Fruit fly (Drosophila melanogaster): ENCODE results near the gene CG5087.
A peak's percentile ranks its signal among the peaks of the same experiment; 100 is the strongest.

Gene CG5087

DNA sequence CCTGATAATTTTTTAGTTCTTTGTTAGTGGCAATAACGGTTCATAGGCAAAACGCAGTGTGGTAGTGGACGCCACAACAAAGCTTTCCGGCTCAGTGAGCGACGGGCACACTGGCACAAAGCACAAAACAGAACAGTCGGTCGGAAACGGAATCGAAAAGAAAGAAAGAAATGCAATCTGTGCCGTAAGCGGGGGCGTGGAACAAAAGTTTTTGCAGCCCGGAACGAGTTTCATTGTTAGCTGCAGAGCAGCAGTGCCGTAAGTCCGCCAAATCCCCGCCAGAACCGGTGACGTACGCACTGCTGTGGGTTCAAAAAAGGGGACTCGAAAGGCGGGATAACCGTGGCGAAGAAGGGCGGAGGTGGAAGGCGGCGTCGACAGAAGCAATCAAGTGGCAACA, 29.5 kb upstream of the CG5087 start, which contains the start of gene CG5026:
TSS of gene CG5026 (plus strand) at position 92 of the 400 bp plus-strand sequence.
- TF ChIP-seq CG33017 (tag; optimal IDR thresholded peaks at IDR 0.05) (no peak), Clk (GFP tag; optimal IDR thresholded peaks at IDR 0.05) (no peak), tj (GFP tag; optimal IDR thresholded peaks at IDR 0.05) (no peak), ovo (GFP tag; optimal IDR thresholded peaks at IDR 0.05) (peak; percentile 75), cnc (optimal IDR thresholded peaks at IDR 0.05) (no peak), CG7045 (GFP tag; optimal IDR thresholded peaks at IDR 0.05) (no peak), Crg-1 (GFP tag; optimal IDR thresholded peaks at IDR 0.05) (no peak), Hr96 (GFP tag; optimal IDR thresholded peaks at IDR 0.05) (no peak), kay (GFP tag; ENCODE audit: borderline replicate concordance) (no peak), CG14711 (tag; optimal IDR thresholded peaks at IDR 0.05) (peak; percentile 51), toe (GFP tag; optimal IDR thresholded peaks at IDR 0.05) (no peak), CG11617 (GFP tag; optimal IDR thresholded peaks at IDR 0.05) (peak; percentile 41), CG7101 (tag; optimal IDR thresholded peaks at IDR 0.05) (peak; percentile 35), Mnt (GFP tag; optimal IDR thresholded peaks at IDR 0.05) (peak; percentile 36), CG5204 (GFP tag; optimal IDR thresholded peaks at IDR 0.05) (no peak), cic (GFP tag; optimal IDR thresholded peaks at IDR 0.05) (peak; percentile 53), pad (GFP tag; optimal IDR thresholded peaks at IDR 0.05) (peak; percentile 19), CG12768 (GFP tag; optimal IDR thresholded peaks at IDR 0.05) (peak; percentile 13), bab1 (GFP tag; optimal IDR thresholded peaks at IDR 0.05) (peak; percentile 69), CG1620 (GFP tag; optimal IDR thresholded peaks at IDR 0.05) (no peak)

DNA sequence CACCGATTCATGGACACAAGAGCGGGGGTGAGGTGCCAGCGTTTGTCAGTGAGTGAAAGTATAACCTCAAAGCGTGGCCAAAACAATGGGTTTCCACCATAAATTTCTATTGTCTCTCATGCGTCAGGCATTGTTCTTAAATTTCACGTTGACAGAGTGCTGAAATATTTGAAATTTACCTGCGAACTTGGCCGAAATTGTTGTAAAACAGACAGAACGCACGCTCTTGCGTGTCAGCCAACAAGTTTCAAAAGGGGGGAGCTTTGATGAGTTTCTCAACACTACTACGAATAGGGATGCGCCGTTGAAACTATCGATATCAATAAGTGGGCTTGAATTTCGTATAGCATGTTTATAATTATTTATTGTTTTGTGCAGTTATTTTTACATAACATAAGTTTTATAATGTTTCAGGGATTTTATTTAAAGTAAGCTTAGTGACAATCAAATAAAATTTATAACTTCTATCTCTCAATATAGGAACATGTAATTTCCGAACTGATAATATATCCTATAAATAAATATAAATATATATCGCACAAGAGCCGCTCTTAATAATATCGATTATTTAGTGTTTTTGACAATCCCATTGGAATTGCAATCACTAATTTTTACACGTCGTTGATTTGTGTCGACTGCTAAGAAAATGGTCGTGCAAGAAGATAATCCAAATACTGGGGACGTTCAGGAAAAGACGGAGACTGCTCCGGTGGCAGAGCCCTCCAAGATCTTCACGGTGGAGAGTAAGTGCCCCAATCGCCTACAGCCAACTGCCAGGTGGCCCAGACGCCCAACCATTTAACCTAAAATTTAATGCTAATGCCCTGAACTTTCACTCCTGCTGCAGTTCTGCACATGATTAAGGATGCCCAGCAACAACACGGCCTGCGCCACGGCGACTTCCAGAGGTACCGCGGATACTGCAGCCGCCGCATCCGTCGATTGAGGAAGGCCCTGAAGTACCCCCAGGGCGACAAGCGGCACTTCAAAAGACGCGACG, 23.2 kb upstream of the CG5087 start, which contains the start of the genes pix and Srp68:
TSS of gene pix (minus strand) at position 288 of the 1,000 bp plus-strand sequence.
TSS of gene Srp68 (plus strand) at position 569 of the 1,000 bp plus-strand sequence.
- TF ChIP-seq Crg-1 (GFP tag; optimal IDR thresholded peaks at IDR 0.05), result peak; percentile 86
- peak; percentile 54 for TF ChIP-seq bab1 (GFP tag; optimal IDR thresholded peaks at IDR 0.05)
- TF ChIP-seq CG14711 (tag; optimal IDR thresholded peaks at IDR 0.05), result peak; percentile 73
- peak; percentile 58 for TF ChIP-seq tj (GFP tag; optimal IDR thresholded peaks at IDR 0.05)
- TF ChIP-seq pad (GFP tag; optimal IDR thresholded peaks at IDR 0.05), result peak; percentile 82
- peak; percentile 55 for TF ChIP-seq cic (GFP tag; optimal IDR thresholded peaks at IDR 0.05)
- peak; percentile 78 for TF ChIP-seq CG12768 (GFP tag; optimal IDR thresholded peaks at IDR 0.05)
- TF ChIP-seq kay (GFP tag; ENCODE audit: borderline replicate concordance), result no peak
- TF ChIP-seq CG7045 (GFP tag; optimal IDR thresholded peaks at IDR 0.05), result peak; percentile 70
- TF ChIP-seq CG5204 (GFP tag; optimal IDR thresholded peaks at IDR 0.05), result no peak
- no peak for TF ChIP-seq cnc (optimal IDR thresholded peaks at IDR 0.05)
- TF ChIP-seq CG7101 (tag; optimal IDR thresholded peaks at IDR 0.05), result peak; percentile 80
- peak; percentile 62 for TF ChIP-seq CG33017 (tag; optimal IDR thresholded peaks at IDR 0.05)
- TF ChIP-seq CG11617 (GFP tag; optimal IDR thresholded peaks at IDR 0.05), result peak; percentile 90
- no peak for TF ChIP-seq toe (GFP tag; optimal IDR thresholded peaks at IDR 0.05)
- peak; percentile 82 for TF ChIP-seq Mnt (GFP tag; optimal IDR thresholded peaks at IDR 0.05)
- peak; percentile 74 for TF ChIP-seq ovo (GFP tag; optimal IDR thresholded peaks at IDR 0.05)
- peak; percentile 70 for TF ChIP-seq CG1620 (GFP tag; optimal IDR thresholded peaks at IDR 0.05)
- no peak for TF ChIP-seq Hr96 (GFP tag; optimal IDR thresholded peaks at IDR 0.05)
- TF ChIP-seq Clk (GFP tag; optimal IDR thresholded peaks at IDR 0.05), result peak; percentile 58

DNA sequence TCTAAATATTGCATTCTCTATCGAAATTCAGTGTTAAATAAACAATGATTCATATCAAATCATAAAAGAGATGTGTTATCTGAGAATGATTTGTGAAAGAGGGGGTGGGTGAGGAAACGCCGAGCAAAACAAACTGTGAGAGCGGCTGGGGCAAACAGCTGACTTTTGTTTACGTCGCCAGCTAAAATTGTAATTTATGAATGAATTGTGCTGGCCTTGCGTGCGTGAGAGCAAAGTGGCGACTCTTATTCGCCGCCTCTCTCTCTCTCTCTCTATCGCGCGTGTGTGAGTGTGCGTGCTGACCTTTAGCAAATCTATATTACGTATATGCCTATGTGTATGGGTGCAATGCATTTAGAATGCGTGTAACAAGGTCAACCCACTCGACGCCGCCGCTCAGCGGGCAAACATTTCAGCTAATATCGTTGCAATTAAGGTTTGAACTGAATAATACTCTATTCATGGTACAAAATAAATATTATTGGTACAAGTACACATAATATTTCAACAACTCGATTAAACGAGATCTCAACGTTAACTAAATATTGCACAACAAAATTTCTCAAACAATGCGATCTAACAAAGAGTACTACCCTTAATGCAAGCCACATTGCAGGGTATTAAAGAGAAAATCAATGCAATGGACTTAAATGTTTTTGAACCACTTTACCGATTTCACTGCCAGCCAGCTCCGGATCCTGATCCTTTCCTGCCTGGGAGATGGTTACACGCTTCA, 19.1 kb upstream of the CG5087 start:
- TF ChIP-seq CG7101 (tag; optimal IDR thresholded peaks at IDR 0.05), result peak; percentile 66
- peak; percentile 21 for TF ChIP-seq tj (GFP tag; optimal IDR thresholded peaks at IDR 0.05)
- TF ChIP-seq ovo (GFP tag; optimal IDR thresholded peaks at IDR 0.05), result no peak
- peak; percentile 98 for TF ChIP-seq cic (GFP tag; optimal IDR thresholded peaks at IDR 0.05)
- no peak for TF ChIP-seq toe (GFP tag; optimal IDR thresholded peaks at IDR 0.05)
- TF ChIP-seq Crg-1 (GFP tag; optimal IDR thresholded peaks at IDR 0.05), result peak; percentile 20
- TF ChIP-seq CG1620 (GFP tag; optimal IDR thresholded peaks at IDR 0.05), result no peak
- TF ChIP-seq kay (GFP tag; ENCODE audit: borderline replicate concordance), result no peak
- TF ChIP-seq Hr96 (GFP tag; optimal IDR thresholded peaks at IDR 0.05), result no peak
- TF ChIP-seq Mnt (GFP tag; optimal IDR thresholded peaks at IDR 0.05), result peak; percentile 6
- TF ChIP-seq cnc (optimal IDR thresholded peaks at IDR 0.05), result no peak
- TF ChIP-seq bab1 (GFP tag; optimal IDR thresholded peaks at IDR 0.05), result peak; percentile 38
- peak; percentile 83 for TF ChIP-seq CG33017 (tag; optimal IDR thresholded peaks at IDR 0.05)
- peak; percentile 36 for TF ChIP-seq CG11617 (GFP tag; optimal IDR thresholded peaks at IDR 0.05)
- no peak for TF ChIP-seq CG5204 (GFP tag; optimal IDR thresholded peaks at IDR 0.05)
- TF ChIP-seq pad (GFP tag; optimal IDR thresholded peaks at IDR 0.05), result no peak
- TF ChIP-seq Clk (GFP tag; optimal IDR thresholded peaks at IDR 0.05), result no peak
- peak; percentile 53 for TF ChIP-seq CG7045 (GFP tag; optimal IDR thresholded peaks at IDR 0.05)
- TF ChIP-seq CG14711 (tag; optimal IDR thresholded peaks at IDR 0.05), result peak; percentile 51
- TF ChIP-seq CG12768 (GFP tag; optimal IDR thresholded peaks at IDR 0.05), result peak; percentile 31

DNA sequence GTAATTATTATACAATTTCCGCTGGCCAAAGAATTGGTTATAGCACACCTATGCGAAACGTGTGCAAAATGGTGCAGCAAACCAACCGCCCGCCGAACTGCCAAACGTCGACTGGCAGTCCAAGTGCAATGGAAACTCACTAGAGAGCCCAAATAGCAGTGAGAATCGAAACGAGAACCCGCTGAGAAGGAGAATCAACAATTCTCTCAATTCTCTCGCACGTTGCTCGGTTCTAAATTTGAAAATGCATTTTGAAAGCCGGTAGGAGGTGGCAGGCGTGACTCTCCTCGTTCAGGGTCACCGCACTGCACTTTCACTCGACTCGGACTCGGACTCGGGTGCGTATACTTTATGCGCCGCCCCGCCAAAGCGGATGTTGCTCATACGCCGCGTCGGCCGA, 18.2 kb upstream of the CG5087 start, which contains the start of gene CG5644:
TSS of gene CG5644 (minus strand) at position 101 of the 400 bp plus-strand sequence.
- no peak for TF ChIP-seq CG33017 (tag; optimal IDR thresholded peaks at IDR 0.05)
- TF ChIP-seq tj (GFP tag; optimal IDR thresholded peaks at IDR 0.05), result peak; percentile 0

DNA sequence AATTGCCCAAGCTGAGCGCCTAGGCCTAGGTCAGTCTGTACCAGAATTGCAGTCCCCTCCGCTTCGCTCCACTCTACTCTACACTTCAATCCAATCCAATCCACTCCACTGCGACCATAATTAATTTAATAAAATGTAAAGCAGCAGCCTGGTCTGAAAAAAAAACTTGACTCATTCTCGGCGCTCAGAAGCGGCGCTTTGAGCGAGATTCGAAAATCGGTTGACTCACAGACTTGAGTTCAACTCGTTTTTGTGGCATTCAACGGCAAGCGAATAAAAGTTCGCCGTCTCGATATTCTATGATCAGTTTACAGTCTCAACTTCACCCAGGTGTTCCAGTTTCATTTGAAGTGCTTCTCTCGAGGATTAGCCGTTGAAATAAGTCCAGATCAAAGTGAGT, 16.5 kb upstream of the CG5087 start, which contains the start of gene CG13314:
TSS of gene CG13314 (plus strand) at position 301 of the 400 bp plus-strand sequence.
- TF ChIP-seq CG5204 (GFP tag; optimal IDR thresholded peaks at IDR 0.05) (no peak), Clk (GFP tag; optimal IDR thresholded peaks at IDR 0.05) (no peak), pad (GFP tag; optimal IDR thresholded peaks at IDR 0.05) (no peak), CG12768 (GFP tag; optimal IDR thresholded peaks at IDR 0.05) (no peak)
